Fruit fly (Drosophila melanogaster): ENCODE results near the gene CG3847.

The CG3847 gene

dm6 chrX:6353613-6353986 is 6.7 kb downstream of the CG3847 start (continued):
- peak; percentile 93 for TF ChIP-seq dmrt99B (tag; optimal IDR thresholded peaks at IDR 0.05)
- peak; percentile 48 for TF ChIP-seq TFAM (GFP tag; optimal IDR thresholded peaks at IDR 0.05)
- no peak for TF ChIP-seq Camta (GFP tag; optimal IDR thresholded peaks at IDR 0.05)
- no peak for TF ChIP-seq emc (GFP tag; optimal IDR thresholded peaks at IDR 0.05)
- peak; percentile 67; the same call in 2 of the 3 replicates for TF ChIP-seq CG11093 (GFP tag; IDR thresholded peaks at IDR 0.05)
- TF ChIP-seq odd (GFP tag; optimal IDR thresholded peaks at IDR 0.05) = peak; percentile 75
- peak; percentile 58; the same call in 1 of the 2 replicates for TF ChIP-seq sens-2 (GFP tag; IDR thresholded peaks at IDR 0.05)
- TF ChIP-seq ap (GFP tag; IDR thresholded peaks at IDR 0.05) = peak; percentile 69
- peak; percentile 89 for TF ChIP-seq CG17359 (tag; optimal IDR thresholded peaks at IDR 0.05)
- peak; percentile 46; the same call in 1 of the 2 replicates for TF ChIP-seq CG10959 (GFP tag; IDR thresholded peaks at IDR 0.05)
- TF ChIP-seq Hr78 (GFP tag; optimal IDR thresholded peaks at IDR 0.05) = peak in 1 of 2 experiments; percentile 81
- TF ChIP-seq CG8281 (tag; optimal IDR thresholded peaks at IDR 0.05) = peak; percentile 76
- peak; percentile 81 for TF ChIP-seq CG32532 (GFP tag; IDR thresholded peaks at IDR 0.05)
- no peak for TF ChIP-seq her (GFP tag; optimal IDR thresholded peaks at IDR 0.05)
- peak; percentile 72; the same call in 2 of the 3 replicates for TF ChIP-seq otp (GFP tag; IDR thresholded peaks at IDR 0.05)
- no peak for TF ChIP-seq zen2 (GFP tag; IDR thresholded peaks at IDR 0.05; ENCODE audit: partially characterized antibody)
- peak; percentile 87 for TF ChIP-seq CG33557 (GFP tag; optimal IDR thresholded peaks at IDR 0.05)
- TF ChIP-seq MBD-R2 (GFP tag; IDR thresholded peaks at IDR 0.05) = peak; percentile 40; the same call in 1 of the 2 replicates
- TF ChIP-seq chn (GFP tag; optimal IDR thresholded peaks at IDR 0.05) = no peak
- peak; percentile 50 for TF ChIP-seq Mad (GFP tag; optimal IDR thresholded peaks at IDR 0.05)
- no peak for TF ChIP-seq CkIIα-i1 (GFP tag; IDR thresholded peaks at IDR 0.05)
- no peak for TF ChIP-seq CG2129 (GFP tag; IDR thresholded peaks at IDR 0.05; ENCODE audit: partially characterized antibody)
- no peak for TF ChIP-seq Kr (GFP tag; optimal IDR thresholded peaks at IDR 0.05)
- no peak for TF ChIP-seq cg (GFP tag; optimal IDR thresholded peaks at IDR 0.05)
- TF ChIP-seq C15 (GFP tag; IDR thresholded peaks at IDR 0.05) = 0 out of 3 replicates have a peak, but pooled peaks have one; percentile 22
- no peak for TF ChIP-seq Atf3 (GFP tag; optimal IDR thresholded peaks at IDR 0.05)
- peak; percentile 76 for TF ChIP-seq Lhr (GFP tag; optimal IDR thresholded peaks at IDR 0.05)
- no peak for TF ChIP-seq nom (GFP tag; optimal IDR thresholded peaks at IDR 0.05)
- TF ChIP-seq CG31388 (GFP tag; optimal IDR thresholded peaks at IDR 0.05) = peak; percentile 53
- TF ChIP-seq Med (GFP tag) = peak; percentile 73
- peak; percentile 85 for TF ChIP-seq CG15011 (GFP tag; optimal IDR thresholded peaks at IDR 0.05)
- no peak for TF ChIP-seq vnd (GFP tag; IDR thresholded peaks at IDR 0.05; ENCODE audit: partially characterized antibody)
- TF ChIP-seq stc (GFP tag; IDR thresholded peaks at IDR 0.05) = peak; percentile 87
- peak; percentile 74 for TF ChIP-seq esg (GFP tag; conservative IDR thresholded peaks at IDR 0.05)
- TF ChIP-seq chm (GFP tag; IDR thresholded peaks at IDR 0.05) = peak; percentile 56; the same call in 1 of the 2 replicates
- TF ChIP-seq CG13894 (tag; optimal IDR thresholded peaks at IDR 0.05) = peak; percentile 85
- TF ChIP-seq nau (GFP tag; optimal IDR thresholded peaks at IDR 0.05) = peak; percentile 79
- TF ChIP-seq bbx (GFP tag; IDR thresholded peaks at IDR 0.05; ENCODE audit: partially characterized antibody) = no peak
- no peak for TF ChIP-seq CG7271 (tag; optimal IDR thresholded peaks at IDR 0.05)
- no peak for TF ChIP-seq Lpt (GFP tag; optimal IDR thresholded peaks at IDR 0.05)
- TF ChIP-seq bcd (GFP tag; optimal IDR thresholded peaks at IDR 0.05) = peak; percentile 86
- peak; percentile 69 for TF ChIP-seq CG10462 (GFP tag; optimal IDR thresholded peaks at IDR 0.05)
- peak; percentile 15 to 93 for TF ChIP-seq Hr51 (GFP tag; optimal IDR thresholded peaks at IDR 0.05)
- TF ChIP-seq CG4282 (GFP tag; optimal IDR thresholded peaks at IDR 0.05) = no peak
- TF ChIP-seq CG16779 (GFP tag; IDR thresholded peaks at IDR 0.05) = no peak
- peak; percentile 80 for TF ChIP-seq Rfx (GFP tag; IDR thresholded peaks at IDR 0.05)
- no peak for TF ChIP-seq CG12236 (GFP tag; optimal IDR thresholded peaks at IDR 0.05)
- no peak for TF ChIP-seq CG1647 (GFP tag; optimal IDR thresholded peaks at IDR 0.05)
- TF ChIP-seq CG4360 (GFP tag; IDR thresholded peaks at IDR 0.05) = peak; percentile 17; the same call in 1 of the 2 replicates
- TF ChIP-seq CG17385 (GFP tag; optimal IDR thresholded peaks at IDR 0.05) = peak; percentile 90
